Fruit fly (Drosophila melanogaster) whole organism, embryonic: ENCODE results near the gene CG3434.

ENCODE experiments used
- Ada2b ChIP-seq: fragments of 200-800 bp; sonication (Bioruptor generic); IDR thresholded peaks from 2 replicates; pipeline ENCODE4 v1.3.6; 2022; ENCODE audit warnings: missing biosample characterization, missing genetic modification characterization
- Bdp1 ChIP-seq: fragments of 200-800 bp; sonication (Bioruptor generic); optimal IDR thresholded peaks from 3 replicates; lab custom pipeline; 2016; ENCODE audit warnings: missing biosample characterization, missing genetic modification characterization
- Bteb2 ChIP-seq: fragments of 200-800 bp; sonication (Bioruptor generic); optimal IDR thresholded peaks from 2 replicates; lab custom pipeline; 2016; ENCODE audit warnings: missing biosample characterization, missing genetic modification characterization
- CG12071 ChIP-seq: fragments of 200-800 bp; sonication (Bioruptor generic); optimal IDR thresholded peaks from 3 replicates; lab custom pipeline; 2018; ENCODE audit warnings: missing biosample characterization, mild to moderate bottlenecking, missing genetic modification characterization
- CG12769 ChIP-seq: fragments of 200-800 bp; sonication (Bioruptor generic); optimal IDR thresholded peaks from 2 replicates; lab custom pipeline; 2019; ENCODE audit warnings: missing biosample characterization, mild to moderate bottlenecking, missing genetic modification characterization, moderate library complexity
- CG14710 ChIP-seq: fragments of 200-800 bp; sonication (Bioruptor generic); optimal IDR thresholded peaks from 3 replicates; lab custom pipeline; 2019; ENCODE audit warnings: missing biosample characterization, mild to moderate bottlenecking, missing genetic modification characterization, moderate library complexity
- CG17361 ChIP-seq: fragments of 200-800 bp; sonication (Bioruptor generic); IDR thresholded peaks from 3 replicates; pipeline ENCODE4 v1.3.6; 2022; ENCODE audit warnings: missing biosample characterization, missing genetic modification characterization
- CG2202 ChIP-seq: fragments of 200-800 bp; sonication (Bioruptor generic); optimal IDR thresholded peaks from 2 replicates; lab custom pipeline; 2018; ENCODE audit warnings: missing biosample characterization, mild to moderate bottlenecking, missing genetic modification characterization
- CG5180 ChIP-seq: fragments of 200-800 bp; sonication (Bioruptor generic); optimal IDR thresholded peaks from 3 replicates; lab custom pipeline; 2017; ENCODE audit warnings: missing biosample characterization, missing genetic modification characterization, mild to moderate bottlenecking, moderate library complexity, missing genetic modification reagents
- CG6689 ChIP-seq: fragments of 200-800 bp; sonication (Bioruptor generic); IDR thresholded peaks from 2 replicates; pipeline ENCODE4 v1.3.6; 2022; ENCODE audit warnings: missing biosample characterization, missing genetic modification characterization
- CG8359 ChIP-seq: fragments of 200-800 bp; sonication (Bioruptor generic); optimal IDR thresholded peaks from 2 replicates; lab custom pipeline; 2017; ENCODE audit warnings: missing biosample characterization, mild to moderate bottlenecking, missing genetic modification characterization, borderline replicate concordance
- Chrac-16 ChIP-seq: fragments of 200-800 bp; sonication (Bioruptor generic); optimal IDR thresholded peaks from 3 replicates; lab custom pipeline; 2016; ENCODE audit warnings: missing biosample characterization, missing genetic modification characterization
- Eip74EF ChIP-seq, 2 experiments: fragments of 200-800 bp in 1 of 2; fragments of >200 bp in 1 of 2; sonication (Bioruptor generic) in 1 of 2; optimal IDR thresholded peaks; 2 replicates each; lab custom pipeline; 2017 to 2019; ENCODE audit warnings: missing biosample characterization in 2 of 2, missing genetic modification characterization in 2 of 2, mild to moderate bottlenecking in 1 of 2, moderate library complexity in 1 of 2
- Gsc ChIP-seq: fragments of 200-800 bp; sonication (Bioruptor generic); IDR thresholded peaks from 2 replicates; pipeline ENCODE4 v1.3.6; 2022; ENCODE audit warnings: missing biosample characterization, missing genetic modification characterization
- HHEX ChIP-seq: fragments of 200-800 bp; sonication (Bioruptor generic); optimal IDR thresholded peaks from 3 replicates; lab custom pipeline; 2017; ENCODE audit warnings: missing biosample characterization, mild to moderate bottlenecking, missing genetic modification characterization, missing genetic modification reagents
- Hmx ChIP-seq: fragments of 200-800 bp; sonication (Bioruptor generic); optimal IDR thresholded peaks from 2 replicates; lab custom pipeline; 2016; ENCODE audit warnings: missing biosample characterization, missing genetic modification characterization
- MBD-R2 ChIP-seq: fragments of 200-800 bp; sonication (Bioruptor generic); IDR thresholded peaks from 2 replicates; pipeline ENCODE4 v1.3.6; 2022; ENCODE audit warnings: missing biosample characterization, missing genetic modification characterization
- Med ChIP-seq: fragments of 200-800 bp; sonication (Bioruptor generic); peaks from one replicate; lab custom pipeline; 2016; ENCODE audit warnings: missing biosample characterization, missing genetic modification characterization, mild to moderate bottlenecking, inconsistent platforms, moderate library complexity
- Myb ChIP-seq: fragments of 200-800 bp; sonication (Bioruptor generic); optimal IDR thresholded peaks from 2 replicates; lab custom pipeline; 2016; ENCODE audit warnings: missing biosample characterization, missing genetic modification characterization
- NC2β ChIP-seq: fragments of 200-800 bp; sonication (Bioruptor generic); optimal IDR thresholded peaks from 2 replicates; lab custom pipeline; 2016; ENCODE audit warnings: missing biosample characterization, missing genetic modification characterization
- Ravus ChIP-seq: fragments of 200-800 bp; sonication (Bioruptor generic); IDR thresholded peaks from 2 replicates; pipeline ENCODE4 v1.3.6; 2022; ENCODE audit warnings: missing biosample characterization, missing genetic modification characterization
- Six4 ChIP-seq: fragments of 200-800 bp; sonication (Bioruptor generic); optimal IDR thresholded peaks from 2 replicates; lab custom pipeline; 2016; ENCODE audit warnings: missing biosample characterization, missing genetic modification characterization
- Spps ChIP-seq: fragments of 200-800 bp; sonication (Bioruptor generic); optimal IDR thresholded peaks from 2 replicates; lab custom pipeline; 2018; ENCODE audit warnings: missing biosample characterization, mild to moderate bottlenecking, missing genetic modification characterization
- Taf1 ChIP-seq: fragments of 200-800 bp; sonication (Bioruptor generic); IDR thresholded peaks from 2 replicates; pipeline ENCODE4 v1.3.6; 2022; ENCODE audit warnings: missing biosample characterization, missing genetic modification characterization
- Vsx1 ChIP-seq: fragments of 200-800 bp; sonication (Bioruptor generic); optimal IDR thresholded peaks from 2 replicates; lab custom pipeline; 2017; ENCODE audit warnings: missing biosample characterization, mild to moderate bottlenecking, missing genetic modification characterization, missing genetic modification reagents
- ara ChIP-seq: fragments of 200-800 bp; sonication (Bioruptor generic); IDR thresholded peaks from 2 replicates; pipeline ENCODE4 v1.3.6; 2022; ENCODE audit warnings: missing biosample characterization, missing genetic modification characterization
- chif ChIP-seq, 2 experiments: fragments of 200-800 bp; sonication (Bioruptor generic); optimal IDR thresholded peaks; 3 replicates each; lab custom pipeline; 2016; ENCODE audit warnings: missing biosample characterization in 2 of 2, missing genetic modification characterization in 2 of 2
- croc ChIP-seq: fragments of 200-800 bp; sonication (Bioruptor generic); conservative IDR thresholded peaks from 3 replicates; pipeline ENCODE4 v1.3.6; 2022; ENCODE audit warnings: missing biosample characterization, missing genetic modification characterization
- crol ChIP-seq: fragments of 200-800 bp; sonication (Bioruptor generic); IDR thresholded peaks from 2 replicates; pipeline ENCODE4 v1.3.6; 2022; ENCODE audit warnings: missing biosample characterization, missing genetic modification characterization
- crp ChIP-seq, 2 experiments: fragments of 200-800 bp; sonication (Bioruptor generic); optimal IDR thresholded peaks; 2 replicates in 1 of 2; 3 replicates in 1 of 2; lab custom pipeline; 2017; ENCODE audit warnings: missing biosample characterization in 2 of 2, missing genetic modification characterization in 2 of 2, mild to moderate bottlenecking in 1 of 2, moderate library complexity in 1 of 2
- ems ChIP-seq: fragments of 200-800 bp; sonication (Bioruptor generic); optimal IDR thresholded peaks from 3 replicates; lab custom pipeline; 2016; ENCODE audit warnings: missing biosample characterization, missing genetic modification characterization
- ewg ChIP-seq: fragments of 200-800 bp; sonication (Bioruptor generic); optimal IDR thresholded peaks from 3 replicates; lab custom pipeline; 2017; ENCODE audit warnings: mild to moderate bottlenecking, missing biosample characterization, missing genetic modification reagents, missing genetic modification characterization
- ftz-f1 ChIP-seq: fragments of 200-800 bp; sonication (Bioruptor generic); optimal IDR thresholded peaks from 2 replicates; lab custom pipeline; 2016; ENCODE audit warnings: missing biosample characterization, missing genetic modification characterization
- gcm ChIP-seq: fragments of 200-800 bp; sonication (Bioruptor generic); optimal IDR thresholded peaks from 2 replicates; lab custom pipeline; 2019; ENCODE audit warnings: missing biosample characterization, mild to moderate bottlenecking, missing genetic modification characterization, moderate library complexity
- ind ChIP-seq: fragments of 200-800 bp; sonication (Bioruptor generic); optimal IDR thresholded peaks from 3 replicates; lab custom pipeline; 2016; ENCODE audit warnings: missing biosample characterization, missing genetic modification characterization
- ken ChIP-seq: fragments of 200-800 bp; sonication (Bioruptor generic); IDR thresholded peaks from 3 replicates; pipeline ENCODE4 v1.3.6; 2022; ENCODE audit warnings: missing biosample characterization, missing genetic modification characterization
- klu ChIP-seq: fragments of 200-800 bp; sonication (Bioruptor generic); IDR thresholded peaks from 2 replicates; pipeline ENCODE4 v1.3.6; 2022; ENCODE audit warnings: missing biosample characterization, missing genetic modification characterization
- lbe ChIP-seq: fragments of 200-800 bp; sonication (Bioruptor generic); optimal IDR thresholded peaks from 2 replicates; lab custom pipeline; 2016; ENCODE audit warnings: missing biosample characterization, mild to moderate bottlenecking, missing genetic modification characterization
- lov ChIP-seq, 2 experiments: fragments of 200-800 bp in 1 of 2; fragments of >200 bp in 1 of 2; sonication (Bioruptor generic) in 1 of 2; IDR thresholded peaks in 1 of 2; optimal IDR thresholded peaks in 1 of 2; 2 replicates in 1 of 2; 3 replicates in 1 of 2; pipeline versions ENCODE4 v1.3.6 to Lab custom; 2017 to 2022; ENCODE audit warnings: missing biosample characterization in 1 of 2, missing genetic modification characterization in 1 of 2
- maf-S ChIP-seq: fragments of 200-800 bp; sonication (Bioruptor generic); optimal IDR thresholded peaks from 2 replicates; lab custom pipeline; 2016; ENCODE audit warnings: missing biosample characterization, missing genetic modification characterization
- mld ChIP-seq: fragments of 200-800 bp; sonication (Bioruptor generic); IDR thresholded peaks from 3 replicates; pipeline ENCODE4 v1.3.6; 2022; ENCODE audit warnings: missing biosample characterization, missing genetic modification characterization; ENCODE audit not compliant: partially characterized antibody
- oc ChIP-seq: fragments of 200-800 bp; sonication (Bioruptor generic); optimal IDR thresholded peaks from 2 replicates; lab custom pipeline; 2018; ENCODE audit warnings: missing biosample characterization, mild to moderate bottlenecking, missing genetic modification characterization, moderate library complexity
- onecut ChIP-seq: fragments of 200-800 bp; sonication (Bioruptor generic); IDR thresholded peaks from 2 replicates; pipeline ENCODE4 v1.3.6; 2022; ENCODE audit warnings: missing biosample characterization, missing genetic modification characterization
- org-1 ChIP-seq: fragments of 200-800 bp; sonication (Bioruptor generic); optimal IDR thresholded peaks from 2 replicates; lab custom pipeline; 2017; ENCODE audit warnings: missing biosample characterization, missing genetic modification characterization
- ranshi ChIP-seq: fragments of 200-800 bp; sonication (Bioruptor generic); IDR thresholded peaks from 2 replicates; pipeline ENCODE4 v1.3.6; 2022; ENCODE audit warnings: missing biosample characterization, missing genetic modification characterization
- shn ChIP-seq: fragments of 200-800 bp; sonication (Bioruptor generic); optimal IDR thresholded peaks from 3 replicates; lab custom pipeline; 2016; ENCODE audit warnings: missing biosample characterization, missing genetic modification characterization
- ssp ChIP-seq: fragments of 200-800 bp; sonication (Bioruptor generic); IDR thresholded peaks from 2 replicates; pipeline ENCODE4 v1.3.6; 2022; ENCODE audit warnings: missing biosample characterization, missing genetic modification characterization
- trh ChIP-seq: fragments of 200-800 bp; sonication (Bioruptor generic); optimal IDR thresholded peaks from 2 replicates; lab custom pipeline; 2016; ENCODE audit warnings: missing biosample characterization, missing genetic modification characterization
- wek ChIP-seq: fragments of 200-800 bp; sonication (Bioruptor generic); optimal IDR thresholded peaks from 3 replicates; lab custom pipeline; 2018; ENCODE audit warnings: missing biosample characterization, mild to moderate bottlenecking, missing genetic modification characterization, moderate library complexity

Gene CG3434

dm6 chr3L:9426656-9427294, 33.8 kb downstream of the CG3434 start, which contains the start of the genes Atat and Shc (continued):
- peak; percentile 99 to 100 for TF ChIP-seq chif (GFP tag; optimal IDR thresholded peaks at IDR 0.05; lab: Kevin White, UChicago)
- TF ChIP-seq oc (tag; lab: Kevin White, UChicago) = peak; percentile 97
- TF ChIP-seq crol (GFP tag; lab: Robert Waterston, UW) = peak; percentile 85
- TF ChIP-seq Hmx (GFP tag; lab: Kevin White, UChicago) = peak; percentile 97
- TF ChIP-seq CG12071 (GFP tag; lab: Kevin White, UChicago) = peak; percentile 97
- TF ChIP-seq NC2β (GFP tag; lab: Kevin White, UChicago) = peak; percentile 99
- TF ChIP-seq CG6689 (GFP tag; lab: Robert Waterston, UW) = peak; percentile 99
- TF ChIP-seq org-1 (GFP tag; lab: Kevin White, UChicago) = peak; percentile 96
- TF ChIP-seq HHEX (GFP tag; lab: Kevin White, UChicago) = peak; percentile 99
- TF ChIP-seq CG5180 (GFP tag; lab: Kevin White, UChicago) = peak; percentile 83
- peak; percentile 96 for TF ChIP-seq CG2202 (tag; lab: Kevin White, UChicago)
- TF ChIP-seq Bdp1 (GFP tag; lab: Kevin White, UChicago) = peak; percentile 95
- peak; percentile 100 for TF ChIP-seq CG12769
- TF ChIP-seq ind (GFP tag; lab: Kevin White, UChicago) = peak; percentile 100
- TF ChIP-seq trh (GFP tag; lab: Kevin White, UChicago) = peak; percentile 99
- TF ChIP-seq ranshi = peak; percentile 100
- TF ChIP-seq Taf1 (GFP tag; lab: Robert Waterston, UW) = peak; percentile 99
- peak; percentile 97 for TF ChIP-seq lbe (GFP tag; lab: Kevin White, UChicago)
- peak; percentile 98 for TF ChIP-seq ewg (GFP tag; lab: Kevin White, UChicago)
- no peak for TF ChIP-seq lov (optimal IDR thresholded peaks at IDR 0.05; lab: Kevin White, UChicago)
- peak; percentile 99 for TF ChIP-seq lov (GFP tag; IDR thresholded peaks at IDR 0.05; lab: Robert Waterston, UW)
- TF ChIP-seq wek (GFP tag; lab: Kevin White, UChicago) = peak; percentile 83
- peak; percentile 99 for TF ChIP-seq ems
- TF ChIP-seq Ravus = peak; percentile 99
- TF ChIP-seq crp (GFP tag; optimal IDR thresholded peaks at IDR 0.05; lab: Kevin White, UChicago) = peak in 1 of 2 experiments; percentile 77
- peak; percentile 94 for TF ChIP-seq onecut
- peak; percentile 99 for TF ChIP-seq Six4 (GFP tag; lab: Kevin White, UChicago)
- peak; percentile 100 for TF ChIP-seq Med (GFP tag; lab: Kevin White, UChicago)
- 0 out of 3 replicates have a peak, but pooled peaks have one; percentile 33 for TF ChIP-seq mld (GFP tag; lab: Robert Waterston, UW)
- peak; percentile 95 for TF ChIP-seq Spps (tag; lab: Kevin White, UChicago)
- peak; percentile 99 for TF ChIP-seq ara
- TF ChIP-seq ken (GFP tag; lab: Robert Waterston, UW) = peak; percentile 100
- peak; percentile 99 for TF ChIP-seq Bteb2 (GFP tag; lab: Kevin White, UChicago)
- peak; percentile 94 for TF ChIP-seq ftz-f1
- peak; percentile 99 for TF ChIP-seq Ada2b (GFP tag; lab: Robert Waterston, UW)
- peak; percentile 98 for TF ChIP-seq CG17361
- TF ChIP-seq maf-S = peak; percentile 99
- TF ChIP-seq shn = peak; percentile 100
- peak; percentile 99 for TF ChIP-seq croc (GFP tag; lab: Robert Waterston, UW)
- TF ChIP-seq Chrac-16 = peak; percentile 100
- peak; percentile 92 for TF ChIP-seq gcm (GFP tag; lab: Kevin White, UChicago)
- TF ChIP-seq CG8359 = peak; percentile 90
- peak; percentile 97 for TF ChIP-seq ssp
- TF ChIP-seq Eip74EF (GFP tag; optimal IDR thresholded peaks at IDR 0.05; lab: Kevin White, UChicago) = peak in 1 of 2 experiments; percentile 89
- TF ChIP-seq Vsx1 (GFP tag; lab: Kevin White, UChicago) = peak; percentile 92
- TF ChIP-seq Myb (GFP tag; lab: Kevin White, UChicago) = peak; percentile 96
- TF ChIP-seq MBD-R2 = peak; percentile 100
- TF ChIP-seq Gsc (GFP tag; lab: Robert Waterston, UW) = peak; percentile 99
- TF ChIP-seq klu (GFP tag; lab: Robert Waterston, UW) = peak; percentile 100
- peak; percentile 97 for TF ChIP-seq CG14710 (tag; lab: Kevin White, UChicago)
